Worm (Caenorhabditis elegans) whole organism, late embryonic: ENCODE data around the gene B0432.1.

Source experiments
- ceh-24 ChIP-seq: sonication (generic microtip); optimal IDR thresholded peaks from 2 replicates; lab custom pipeline; 2016; ENCODE audit warnings: mild to moderate bottlenecking, missing genetic modification characterization, missing compliant biosample characterization
- ceh-45 ChIP-seq: fragments of 200-800 bp; sonication (Bioruptor generic); IDR thresholded peaks from 2 replicates; pipeline ENCODE4 v1.3.6; 2022; ENCODE audit warnings: missing genetic modification reagents, missing genetic modification characterization, missing compliant biosample characterization
- ets-4 ChIP-seq: sonication (generic microtip); optimal IDR thresholded peaks from 2 replicates; lab custom pipeline; 2016; ENCODE audit warnings: missing genetic modification characterization, missing compliant biosample characterization
- madf-2 ChIP-seq: sonication (generic microtip); optimal IDR thresholded peaks from 2 replicates; lab custom pipeline; 2017; ENCODE audit warnings: missing genetic modification characterization, missing compliant biosample characterization
- pqm-1 ChIP-seq: sonication (generic microtip); optimal IDR thresholded peaks from 2 replicates; lab custom pipeline; 2016; ENCODE audit warnings: missing genetic modification characterization, missing compliant biosample characterization
- pros-1 ChIP-seq: fragments of 150-350 bp; optimal IDR thresholded peaks from 2 replicates; lab custom pipeline; 2014; ENCODE audit warnings: missing biosample characterization, missing genetic modification reagents, missing genetic modification characterization
- rnt-1 ChIP-seq: sonication (generic microtip); optimal IDR thresholded peaks from 2 replicates; lab custom pipeline; 2016; ENCODE audit warnings: missing genetic modification characterization, missing compliant biosample characterization
- unc-42 ChIP-seq: sonication (generic microtip); optimal IDR thresholded peaks from 2 replicates; lab custom pipeline; 2016; ENCODE audit warnings: missing genotype, missing genetic modification characterization, missing compliant biosample characterization

DNA sequence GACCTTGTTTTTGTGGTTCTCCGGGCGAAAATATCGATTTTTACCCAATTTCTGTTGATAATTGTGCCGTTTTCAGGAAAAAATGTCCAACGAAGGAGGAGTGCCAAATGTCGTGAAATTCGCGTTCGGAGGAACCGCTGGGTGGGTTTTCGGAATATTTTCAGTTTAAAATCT lies 10.8 kb upstream of the B0432.1 start, which contains the start of gene misc-1:
- TF ChIP-seq unc-42 (tag; lab: Kevin White, UChicago) (no peak), ceh-24 (no peak), madf-2 (tag; lab: Kevin White, UChicago) (no peak), pros-1 (tag; lab: Kevin White, UChicago) (no peak), rnt-1 (no peak), ceh-45 (GFP tag; lab: Robert Waterston, UW) (no peak), ets-4 (tag; lab: Kevin White, UChicago) (no peak), pqm-1 (tag; lab: Kevin White, UChicago) (no peak)
